Worm (Caenorhabditis elegans) whole organism, L2 larva: ENCODE measurements around the gene T09D3.8.

Experiments
- C34F6.9 ChIP-seq: fragments of 150-350 bp; optimal IDR thresholded peaks from 2 replicates; lab custom pipeline; 2014; ENCODE audit warnings: missing biosample characterization, missing genetic modification characterization
- R02D3.7 ChIP-seq: fragments of 150-350 bp; optimal IDR thresholded peaks from 2 replicates; lab custom pipeline; 2014; ENCODE audit warnings: missing biosample characterization, missing genetic modification characterization
- Y55F3AM.14 ChIP-seq: fragments of 200-800 bp; sonication (Bioruptor generic); optimal IDR thresholded peaks from 2 replicates; lab custom pipeline; 2018; ENCODE audit warnings: mild to moderate bottlenecking, missing genetic modification characterization, missing compliant biosample characterization
- alr-1 ChIP-seq: fragments of 150-350 bp; optimal IDR thresholded peaks from 2 replicates; lab custom pipeline; 2014; ENCODE audit warnings: missing biosample characterization, missing genetic modification characterization
- aly-2 ChIP-seq: fragments of 150-350 bp; optimal IDR thresholded peaks from 2 replicates; lab custom pipeline; 2014; ENCODE audit warnings: missing biosample characterization, missing genetic modification characterization
- blmp-1 ChIP-seq: sonication (generic microtip); optimal IDR thresholded peaks from 2 replicates; lab custom pipeline; 2017; ENCODE audit warnings: missing genetic modification characterization, mild to moderate bottlenecking, missing compliant biosample characterization, antibody characterized with exemption, moderate library complexity; ENCODE audit not compliant: insufficient read depth
- ceh-16 ChIP-seq: fragments of 150-350 bp; optimal IDR thresholded peaks from 2 replicates; lab custom pipeline; 2014; ENCODE audit warnings: missing biosample characterization, missing genetic modification characterization
- crh-2 ChIP-seq: sonication (generic microtip); optimal IDR thresholded peaks from 2 replicates; lab custom pipeline; 2017; ENCODE audit warnings: missing biosample characterization, missing genetic modification characterization
- dmd-4 ChIP-seq: sonication (generic microtip); optimal IDR thresholded peaks from 2 replicates; lab custom pipeline; 2017; ENCODE audit warnings: missing biosample characterization, missing genetic modification characterization
- egl-27 ChIP-seq: sonication (generic microtip); optimal IDR thresholded peaks from 3 replicates; lab custom pipeline; 2017; ENCODE audit warnings: missing biosample characterization, missing genetic modification reagents, missing genetic modification characterization
- elt-3 ChIP-seq: sonication (generic microtip); optimal IDR thresholded peaks from 2 replicates; lab custom pipeline; 2017; ENCODE audit warnings: missing biosample characterization, missing genetic modification characterization
- lin-11 ChIP-seq: fragments of 150-350 bp; sonication (generic microtip); optimal IDR thresholded peaks from 2 replicates; lab custom pipeline; 2014; ENCODE audit warnings: missing biosample characterization, missing genetic modification characterization, inconsistent platforms, mixed read lengths
- lsy-2 ChIP-seq, 2 experiments: fragments of 150-350 bp in 1 of 2; sonication (generic microtip) in 1 of 2; optimal IDR thresholded peaks; 2 replicates each; lab custom pipeline; 2014 to 2017; ENCODE audit warnings: missing biosample characterization in 2 of 2, missing genetic modification characterization in 2 of 2
- mab-5 ChIP-seq: fragments of 150-350 bp; optimal IDR thresholded peaks from 2 replicates; lab custom pipeline; 2014; ENCODE audit warnings: missing biosample characterization, missing genetic modification characterization
- nhr-10 ChIP-seq: sonication (generic microtip); optimal IDR thresholded peaks from 2 replicates; lab custom pipeline; 2017; ENCODE audit warnings: missing biosample characterization, missing genetic modification characterization
- nhr-11 ChIP-seq: fragments of 150-350 bp; optimal IDR thresholded peaks from 2 replicates; lab custom pipeline; 2014; ENCODE audit warnings: missing biosample characterization, missing genetic modification characterization
- nhr-21 ChIP-seq: fragments of 150-350 bp; optimal IDR thresholded peaks from 2 replicates; lab custom pipeline; 2014; ENCODE audit warnings: missing biosample characterization, missing genetic modification characterization
- nhr-23 ChIP-seq: fragments of 150-350 bp; optimal IDR thresholded peaks from 2 replicates; lab custom pipeline; 2014; ENCODE audit warnings: missing biosample characterization, missing genetic modification reagents, missing genetic modification characterization
- nhr-25 ChIP-seq: fragments of 150-350 bp; sonication (generic microtip); optimal IDR thresholded peaks from 3 replicates; lab custom pipeline; 2014; ENCODE audit warnings: missing biosample characterization, missing genetic modification characterization
- nhr-6 ChIP-seq: fragments of 150-350 bp; optimal IDR thresholded peaks from 2 replicates; lab custom pipeline; 2014; ENCODE audit warnings: missing biosample characterization, missing genetic modification characterization
- nhr-77 ChIP-seq: fragments of 150-350 bp; optimal IDR thresholded peaks from 2 replicates; lab custom pipeline; 2014; ENCODE audit warnings: missing biosample characterization, missing genetic modification characterization
- peb-1 ChIP-seq: fragments of 150-350 bp; optimal IDR thresholded peaks from 2 replicates; lab custom pipeline; 2014; ENCODE audit warnings: missing biosample characterization, missing genetic modification characterization
- sma-3 ChIP-seq: sonication (generic microtip); optimal IDR thresholded peaks from 2 replicates; lab custom pipeline; 2016; ENCODE audit warnings: missing genetic modification reagents, missing genetic modification characterization, missing compliant biosample characterization
- sma-9 ChIP-seq, 2 experiments: fragments of 150-350 bp in 1 of 2; sonication (generic microtip) in 1 of 2; optimal IDR thresholded peaks; 2 replicates each; lab custom pipeline; 2014 to 2016; ENCODE audit warnings: missing genetic modification characterization in 2 of 2, mild to moderate bottlenecking in 1 of 2, missing biosample characterization in 1 of 2, missing compliant biosample characterization in 1 of 2, missing genetic modification reagents in 1 of 2, moderate library complexity in 1 of 2
- snpc-4 ChIP-seq: fragments of 150-350 bp; optimal IDR thresholded peaks from 2 replicates; lab custom pipeline; 2014; ENCODE audit warnings: missing biosample characterization, missing genetic modification characterization
- unc-39 ChIP-seq: fragments of 150-350 bp; optimal IDR thresholded peaks from 2 replicates; lab custom pipeline; 2014; ENCODE audit warnings: missing biosample characterization, missing genetic modification characterization
- unc-55 ChIP-seq: fragments of 150-350 bp; sonication (generic microtip); optimal IDR thresholded peaks from 3 replicates; lab custom pipeline; 2014; ENCODE audit warnings: missing biosample characterization, missing genetic modification reagents, missing genetic modification characterization
- unc-62 ChIP-seq: fragments of 150-350 bp; optimal IDR thresholded peaks from 2 replicates; lab custom pipeline; 2014; ENCODE audit warnings: missing biosample characterization, missing genetic modification reagents, missing genetic modification characterization
- ztf-1 ChIP-seq: fragments of 200-800 bp; sonication (Bioruptor generic); conservative IDR thresholded peaks from 2 replicates; pipeline ENCODE4 v1.3.6; 2022; ENCODE audit warnings: missing genetic modification characterization, missing compliant biosample characterization

The T09D3.8 gene

ce11 chrV:5403938-5404337, 39.0 kb downstream of the T09D3.8 start:
- TF ChIP-seq nhr-77 (tag; lab: Kevin White, UChicago): no peak
- no peak for TF ChIP-seq nhr-23 (tag; lab: Kevin White, UChicago)
- no peak for TF ChIP-seq elt-3 (tag; lab: Kevin White, UChicago)
- peak; percentile 77 for TF ChIP-seq Y55F3AM.14 (GFP tag; lab: Kevin White, UChicago)
- no peak for TF ChIP-seq dmd-4 (tag; lab: Kevin White, UChicago)
- no peak for TF ChIP-seq peb-1 (tag; lab: Kevin White, UChicago)
- no peak for TF ChIP-seq crh-2 (tag; lab: Kevin White, UChicago)
- TF ChIP-seq lsy-2 (tag; optimal IDR thresholded peaks at IDR 0.05; lab: Kevin White, UChicago): no peak

- TF ChIP-seq unc-39 (tag; lab: Kevin White, UChicago): no peak
- no peak for TF ChIP-seq C34F6.9 (tag; lab: Kevin White, UChicago)
- TF ChIP-seq sma-9 (GFP tag; optimal IDR thresholded peaks at IDR 0.05; lab: Kevin White, UChicago): no peak
- no peak for TF ChIP-seq sma-9 (tag; optimal IDR thresholded peaks at IDR 0.05; lab: Kevin White, UChicago)
- no peak for TF ChIP-seq nhr-10 (tag; lab: Kevin White, UChicago)
Measured at ce11 chrV:5405053-5405452, 40.1 kb downstream of the T09D3.8 start, which contains the start of gene dmsr-7. TSS of gene dmsr-7 (plus strand) at chrV:5405353.

- no peak for TF ChIP-seq nhr-6
- TF ChIP-seq ztf-1 (GFP tag; lab: Robert Waterston, UW): no peak
- TF ChIP-seq R02D3.7 (tag; lab: Kevin White, UChicago): no peak
- TF ChIP-seq crh-2 (tag; lab: Kevin White, UChicago): no peak
- TF ChIP-seq C34F6.9 (tag; lab: Kevin White, UChicago): no peak
- TF ChIP-seq blmp-1: no peak
- TF ChIP-seq nhr-77 (tag; lab: Kevin White, UChicago): no peak
- no peak for TF ChIP-seq unc-55 (GFP tag; lab: Kevin White, UChicago)
- no peak for TF ChIP-seq unc-39 (tag; lab: Kevin White, UChicago)
- no peak for TF ChIP-seq dmd-4 (tag; lab: Kevin White, UChicago)
- no peak for TF ChIP-seq alr-1 (tag; lab: Kevin White, UChicago)
- no peak for TF ChIP-seq ceh-16 (tag; lab: Kevin White, UChicago)
- no peak for TF ChIP-seq snpc-4 (tag; lab: Kevin White, UChicago)
- TF ChIP-seq nhr-10 (tag; lab: Kevin White, UChicago): no peak
- no peak for TF ChIP-seq aly-2 (tag; lab: Kevin White, UChicago)
- TF ChIP-seq sma-3 (GFP tag; lab: Kevin White, UChicago): no peak
Measured at ce11 chrV:5408223-5408622, 43.3 kb downstream of the T09D3.8 start, which contains the start of gene C25A6.1. TSS of gene C25A6.1 (plus strand) at chrV:5408523.

- TF ChIP-seq lsy-2 (tag; optimal IDR thresholded peaks at IDR 0.05; lab: Kevin White, UChicago): peak in 1 of 2 experiments; percentile 15
- TF ChIP-seq peb-1 (tag; lab: Kevin White, UChicago): no peak
- no peak for TF ChIP-seq lin-11 (tag; lab: Kevin White, UChicago)
- peak; percentile 94 for TF ChIP-seq Y55F3AM.14 (GFP tag; lab: Kevin White, UChicago)
- TF ChIP-seq mab-5 (tag; lab: Kevin White, UChicago): no peak
- peak; percentile 56 for TF ChIP-seq unc-62 (GFP tag; lab: Kevin White, UChicago)
- TF ChIP-seq aly-2 (tag; lab: Kevin White, UChicago): no peak
Measured at ce11 chrV:5408921-5409320, 44.0 kb downstream of the T09D3.8 start.

ce11 chrV:5410679-5411078, 45.7 kb downstream of the T09D3.8 start, which contains the start of gene F08F3.4:
TSS of gene F08F3.4 (plus strand) at chrV:5410955.
- TF ChIP-seq Y55F3AM.14 (GFP tag; lab: Kevin White, UChicago): peak; percentile 99
- TF ChIP-seq egl-27 (tag; lab: Kevin White, UChicago): no peak
- peak; percentile 58 for TF ChIP-seq nhr-25 (tag; lab: Kevin White, UChicago)
- peak; percentile 59 for TF ChIP-seq sma-3 (GFP tag; lab: Kevin White, UChicago)
- TF ChIP-seq aly-2 (tag; lab: Kevin White, UChicago): no peak
- TF ChIP-seq sma-9 (GFP tag; optimal IDR thresholded peaks at IDR 0.05; lab: Kevin White, UChicago): peak; percentile 82
- no peak for TF ChIP-seq sma-9 (tag; optimal IDR thresholded peaks at IDR 0.05; lab: Kevin White, UChicago)
- no peak for TF ChIP-seq nhr-23 (tag; lab: Kevin White, UChicago)
- TF ChIP-seq C34F6.9 (tag; lab: Kevin White, UChicago): no peak
- TF ChIP-seq blmp-1: peak; percentile 11
- TF ChIP-seq nhr-21: peak; percentile 27
- no peak for TF ChIP-seq nhr-11
